Worm (Caenorhabditis elegans) whole organism, L4 larva: Measurements from ENCODE around the gene cht-4.

ENCODE experiments used
- F49E8.2 ChIP-seq: sonication (generic microtip); optimal IDR thresholded peaks from 2 replicates; lab custom pipeline; 2016; ENCODE audit warnings: missing compliant biosample characterization, mild to moderate bottlenecking, missing genetic modification characterization, borderline replicate concordance
- R02D3.7 ChIP-seq: fragments of 150-350 bp; sonication (generic microtip); optimal IDR thresholded peaks from 3 replicates; lab custom pipeline; 2014; ENCODE audit warnings: missing biosample characterization, missing genetic modification characterization
- ces-1 ChIP-seq: fragments of 150-350 bp; sonication (generic microtip); optimal IDR thresholded peaks from 4 replicates; lab custom pipeline; 2014; ENCODE audit warnings: missing biosample characterization, missing genetic modification reagents, missing genetic modification characterization
- madf-9 ChIP-seq: fragments of 200-800 bp; sonication (Bioruptor generic); conservative IDR thresholded peaks from 2 replicates; pipeline ENCODE4 v1.3.6; 2022; ENCODE audit warnings: missing genetic modification reagents, missing genetic modification characterization, missing compliant biosample characterization
- nhr-28 ChIP-seq: fragments of 150-350 bp; optimal IDR thresholded peaks from 2 replicates; lab custom pipeline; 2014; ENCODE audit warnings: missing biosample characterization, missing genetic modification characterization

ce11 chrIII:1613933-1614332 lies 43.3 kb downstream of the cht-4 start, which contains the start of gene Y22D7AL.9:
- TF ChIP-seq ces-1 (no peak), nhr-28 (no peak), F49E8.2 (no peak), R02D3.7 (tag; lab: Kevin White, UChicago) (no peak), madf-9 (GFP tag; lab: Robert Waterston, UW) (no peak)
